Worm (Caenorhabditis elegans) whole organism, mixed stage, embryonic: ENCODE data around the gene unc-23.

Experiments
- M03D4.4 ChIP-seq: sonication (generic microtip); optimal IDR thresholded peaks from 2 replicates; lab custom pipeline; 2017; ENCODE audit warnings: mild to moderate bottlenecking, missing genetic modification characterization, missing compliant biosample characterization
- bed-3 ChIP-seq: fragments of 200-800 bp; sonication (Bioruptor generic); optimal IDR thresholded peaks from 3 replicates; lab custom pipeline; 2018; ENCODE audit warnings: mild to moderate bottlenecking, missing genetic modification characterization, moderate library complexity, missing compliant biosample characterization
- blmp-1 ChIP-seq: fragments of 150-350 bp; optimal IDR thresholded peaks from 2 replicates; lab custom pipeline; 2014; ENCODE audit warnings: missing biosample characterization, missing genetic modification characterization
- ceh-39 ChIP-seq: fragments of 150-350 bp; optimal IDR thresholded peaks from 2 replicates; lab custom pipeline; 2014; ENCODE audit warnings: missing biosample characterization, missing genetic modification characterization
- ceh-43 ChIP-seq: fragments of 200-800 bp; sonication (Bioruptor generic); optimal IDR thresholded peaks from 2 replicates; lab custom pipeline; 2018; ENCODE audit warnings: mild to moderate bottlenecking, missing genetic modification characterization, moderate library complexity, missing compliant biosample characterization
- ceh-83 ChIP-seq: fragments of 200-800 bp; sonication (Bioruptor generic); optimal IDR thresholded peaks from 2 replicates; lab custom pipeline; 2018; ENCODE audit warnings: mild to moderate bottlenecking, missing genetic modification characterization, missing compliant biosample characterization
- ces-1 ChIP-seq: fragments of 150-350 bp; optimal IDR thresholded peaks from 2 replicates; lab custom pipeline; 2014; ENCODE audit warnings: missing biosample characterization, missing genetic modification reagents, missing genetic modification characterization
- cnd-1 ChIP-seq: fragments of 200-800 bp; sonication (Bioruptor generic); optimal IDR thresholded peaks from 2 replicates; lab custom pipeline; 2018; ENCODE audit warnings: mild to moderate bottlenecking, missing genetic modification characterization, missing compliant biosample characterization
- drap-1 ChIP-seq: fragments of 200-800 bp; sonication (Bioruptor generic); optimal IDR thresholded peaks from 3 replicates; lab custom pipeline; 2018; ENCODE audit warnings: mild to moderate bottlenecking, missing genetic modification characterization, missing compliant biosample characterization
- elt-1 ChIP-seq: sonication (generic microtip); optimal IDR thresholded peaks from 2 replicates; lab custom pipeline; 2017; ENCODE audit warnings: missing genetic modification characterization, mild to moderate bottlenecking, missing compliant biosample characterization, antibody characterized with exemption, moderate library complexity, borderline replicate concordance; ENCODE audit not compliant: insufficient read depth
- elt-3 ChIP-seq: fragments of 150-350 bp; optimal IDR thresholded peaks from 2 replicates; lab custom pipeline; 2014; ENCODE audit warnings: missing biosample characterization, missing genetic modification characterization
- flh-1 ChIP-seq: fragments of 200-800 bp; sonication (Bioruptor generic); optimal IDR thresholded peaks from 2 replicates; lab custom pipeline; 2018; ENCODE audit warnings: mild to moderate bottlenecking, missing genetic modification characterization, moderate library complexity, missing compliant biosample characterization
- ham-2 ChIP-seq: fragments of 200-800 bp; sonication (Bioruptor generic); optimal IDR thresholded peaks from 2 replicates; lab custom pipeline; 2018; ENCODE audit warnings: mild to moderate bottlenecking, missing genetic modification characterization, missing compliant biosample characterization
- hlh-1 ChIP-seq: fragments of 150-350 bp; optimal IDR thresholded peaks from 2 replicates; lab custom pipeline; 2014; ENCODE audit warnings: missing biosample characterization, missing genetic modification reagents, missing genetic modification characterization
- lin-13 ChIP-seq: fragments of 150-350 bp; optimal IDR thresholded peaks from 2 replicates; lab custom pipeline; 2014; ENCODE audit warnings: missing biosample characterization, missing genetic modification characterization
- lsy-2 ChIP-seq: fragments of 150-350 bp; optimal IDR thresholded peaks from 2 replicates; lab custom pipeline; 2014; ENCODE audit warnings: missing biosample characterization, missing genetic modification characterization
- mep-1 ChIP-seq: fragments of 150-350 bp; optimal IDR thresholded peaks from 2 replicates; lab custom pipeline; 2017; ENCODE audit warnings: missing biosample characterization, missing genetic modification reagents, missing genetic modification characterization, inconsistent platforms
- mls-2 ChIP-seq: sonication (generic microtip); optimal IDR thresholded peaks from 2 replicates; lab custom pipeline; 2016; ENCODE audit warnings: mild to moderate bottlenecking, missing genetic modification characterization, moderate library complexity, missing compliant biosample characterization
- nhr-12 ChIP-seq: fragments of 150-350 bp; optimal IDR thresholded peaks from 2 replicates; lab custom pipeline; 2014; ENCODE audit warnings: missing biosample characterization, missing genetic modification characterization
- nhr-2 ChIP-seq: fragments of 150-350 bp; optimal IDR thresholded peaks from 2 replicates; lab custom pipeline; 2014; ENCODE audit warnings: missing biosample characterization, missing genetic modification characterization
- nhr-237 ChIP-seq: fragments of 150-350 bp; optimal IDR thresholded peaks from 2 replicates; lab custom pipeline; 2014; ENCODE audit warnings: missing biosample characterization, missing genetic modification characterization
- nhr-28 ChIP-seq: fragments of 150-350 bp; optimal IDR thresholded peaks from 2 replicates; lab custom pipeline; 2014; ENCODE audit warnings: missing biosample characterization, missing genetic modification characterization
- nhr-76 ChIP-seq: sonication (generic microtip); optimal IDR thresholded peaks from 2 replicates; lab custom pipeline; 2017; ENCODE audit warnings: missing biosample characterization, missing genetic modification characterization
- sem-2 ChIP-seq: fragments of 200-800 bp; sonication (Bioruptor generic); optimal IDR thresholded peaks from 2 replicates; lab custom pipeline; 2018; ENCODE audit warnings: mild to moderate bottlenecking, missing genetic modification characterization, missing compliant biosample characterization
- snpc-4 ChIP-seq: fragments of 150-350 bp; optimal IDR thresholded peaks from 2 replicates; lab custom pipeline; 2014; ENCODE audit warnings: missing biosample characterization, missing genetic modification characterization
- sptf-1 ChIP-seq: sonication (generic microtip); optimal IDR thresholded peaks from 2 replicates; lab custom pipeline; 2017; ENCODE audit warnings: mild to moderate bottlenecking, missing genetic modification characterization, moderate library complexity, missing compliant biosample characterization
- tbx-8 ChIP-seq: fragments of 200-800 bp; sonication (Bioruptor generic); optimal IDR thresholded peaks from 2 replicates; lab custom pipeline; 2018; ENCODE audit warnings: mild to moderate bottlenecking, missing genetic modification characterization, moderate library complexity, missing compliant biosample characterization
- unc-62 ChIP-seq: fragments of 150-350 bp; optimal IDR thresholded peaks from 2 replicates; lab custom pipeline; 2014; ENCODE audit warnings: missing biosample characterization, missing genetic modification reagents, missing genetic modification characterization
- zip-8 ChIP-seq: fragments of 150-350 bp; optimal IDR thresholded peaks from 2 replicates; lab custom pipeline; 2014; ENCODE audit warnings: missing biosample characterization, missing genetic modification characterization
- ztf-11 ChIP-seq: fragments of 150-350 bp; optimal IDR thresholded peaks from 2 replicates; lab custom pipeline; 2014; ENCODE audit warnings: missing biosample characterization, missing genetic modification characterization

Gene unc-23

ce11 chrV:8966086-8966485 lies 29.9 kb downstream of the unc-23 start, which contains the start of gene nhr-219:
nhr-219 (minus strand) TSS chrV:8966186.
- TF ChIP-seq elt-3 (tag; lab: Kevin White, UChicago) (no peak), drap-1 (GFP tag; lab: Kevin White, UChicago) (no peak), sptf-1 (tag; lab: Kevin White, UChicago) (no peak), hlh-1 (no peak), elt-1 (no peak)

DNA sequence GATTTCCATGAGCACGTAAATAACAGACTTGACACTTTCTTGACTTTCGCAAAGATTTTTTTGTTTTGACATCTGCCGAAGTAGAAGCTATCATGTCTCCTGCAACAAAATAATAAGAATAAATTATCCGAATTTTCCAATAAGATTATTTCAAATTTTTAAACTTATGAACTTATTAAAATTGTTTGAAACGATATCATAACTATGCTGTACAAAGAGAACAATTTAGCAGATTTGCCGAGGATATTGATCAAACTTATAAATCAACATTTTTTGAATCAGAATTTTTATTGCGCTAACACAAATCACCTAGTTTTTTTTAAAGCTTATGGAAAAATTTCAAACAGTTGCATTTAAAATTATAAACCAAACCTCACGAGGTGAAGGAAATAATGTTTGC lies 36.1 kb downstream of the unc-23 start, which contains the start of gene nhr-195:
Gene nhr-195 (minus strand): TSS at position 101 of the 400 bp plus-strand sequence.
- TF ChIP-seq snpc-4 (tag; lab: Kevin White, UChicago) (no peak), flh-1 (no peak), lin-13 (tag; lab: Kevin White, UChicago) (no peak), nhr-12 (tag; lab: Kevin White, UChicago) (no peak), zip-8 (tag; lab: Kevin White, UChicago) (no peak), nhr-28 (tag; lab: Kevin White, UChicago) (no peak), tbx-8 (no peak), drap-1 (GFP tag; lab: Kevin White, UChicago) (no peak)
- TF ChIP-seq, all 35 proteins: peak for 0

DNA sequence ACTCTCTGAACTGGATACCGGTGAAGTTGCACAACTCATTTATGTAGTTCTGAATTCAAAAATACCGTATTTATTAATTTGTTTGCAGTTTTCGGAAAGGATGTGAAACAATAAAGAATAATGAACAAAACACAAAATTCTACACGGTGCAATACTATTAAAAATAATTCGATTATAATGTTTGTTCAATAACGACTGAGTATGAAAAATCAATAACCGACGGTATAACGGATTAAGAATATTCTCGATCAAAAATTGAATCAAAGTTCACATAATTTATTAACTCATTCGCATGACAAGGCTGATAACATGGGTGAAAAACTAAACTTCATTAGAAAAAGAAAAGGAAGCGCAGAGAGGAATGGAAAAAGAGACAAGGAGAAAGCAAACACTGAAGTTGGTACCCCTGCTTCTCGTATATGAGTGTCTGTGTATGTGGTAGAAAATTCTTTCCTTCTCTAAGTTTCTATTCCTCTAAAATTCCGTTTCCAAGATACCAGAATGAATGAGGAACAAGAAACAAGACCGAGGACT lies 38.8 kb downstream of the unc-23 start, which contains the start of gene nhr-143:
Gene nhr-143 (minus strand): TSS at position 51 of the 534 bp plus-strand sequence.
- TF ChIP-seq ceh-39 (no peak), bed-3 (GFP tag; lab: Kevin White, UChicago) (no peak), nhr-2 (tag; lab: Kevin White, UChicago) (no peak), hlh-1 (no peak), tbx-8 (no peak), flh-1 (no peak), nhr-12 (tag; lab: Kevin White, UChicago) (no peak), nhr-76 (tag; lab: Kevin White, UChicago) (no peak), mep-1 (tag; lab: Kevin White, UChicago) (no peak), mls-2 (tag; lab: Kevin White, UChicago) (no peak)

DNA sequence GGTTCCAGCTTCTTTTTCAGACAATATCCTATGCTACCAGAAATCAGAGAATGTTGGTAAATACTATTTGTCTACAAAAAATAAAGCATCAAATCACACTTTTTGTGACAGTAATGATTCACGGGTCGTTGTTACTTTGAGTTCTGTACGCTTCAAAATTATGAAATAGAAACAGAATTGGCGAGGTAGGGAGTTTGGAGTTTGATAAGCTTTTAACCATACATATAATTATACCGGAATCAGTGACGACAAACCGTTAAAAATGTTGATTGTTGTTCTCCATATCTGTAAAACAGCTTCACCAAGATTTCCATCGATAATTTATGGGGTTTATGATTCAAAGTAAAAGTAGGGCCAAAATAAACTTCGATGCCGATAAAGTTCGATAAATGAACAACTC lies 41.7 kb downstream of the unc-23 start:
- TF ChIP-seq ham-2 (GFP tag; lab: Kevin White, UChicago) (no peak), blmp-1 (no peak), ces-1 (no peak), nhr-237 (tag; lab: Kevin White, UChicago) (no peak), drap-1 (GFP tag; lab: Kevin White, UChicago) (no peak), nhr-12 (tag; lab: Kevin White, UChicago) (no peak), mls-2 (tag; lab: Kevin White, UChicago) (no peak), ceh-39 (no peak), M03D4.4 (tag; lab: Kevin White, UChicago) (no peak), flh-1 (no peak), nhr-76 (tag; lab: Kevin White, UChicago) (no peak), ceh-83 (GFP tag; lab: Kevin White, UChicago) (no peak), zip-8 (tag; lab: Kevin White, UChicago) (no peak), ceh-43 (GFP tag; lab: Kevin White, UChicago) (no peak)

ce11 chrV:8980845-8981244 lies 44.7 kb downstream of the unc-23 start, which contains the start of gene str-84:
str-84 (minus strand) TSS chrV:8980945.
- TF ChIP-seq hlh-1 (no peak), cnd-1 (no peak), blmp-1 (no peak), drap-1 (GFP tag; lab: Kevin White, UChicago) (no peak), sem-2 (no peak), M03D4.4 (tag; lab: Kevin White, UChicago) (no peak), nhr-237 (tag; lab: Kevin White, UChicago) (no peak), zip-8 (tag; lab: Kevin White, UChicago) (no peak), ceh-39 (no peak), ztf-11 (tag; lab: Kevin White, UChicago) (no peak), mep-1 (tag; lab: Kevin White, UChicago) (no peak), elt-1 (no peak), ces-1 (no peak), snpc-4 (tag; lab: Kevin White, UChicago) (no peak), unc-62 (GFP tag; lab: Kevin White, UChicago) (no peak)

DNA sequence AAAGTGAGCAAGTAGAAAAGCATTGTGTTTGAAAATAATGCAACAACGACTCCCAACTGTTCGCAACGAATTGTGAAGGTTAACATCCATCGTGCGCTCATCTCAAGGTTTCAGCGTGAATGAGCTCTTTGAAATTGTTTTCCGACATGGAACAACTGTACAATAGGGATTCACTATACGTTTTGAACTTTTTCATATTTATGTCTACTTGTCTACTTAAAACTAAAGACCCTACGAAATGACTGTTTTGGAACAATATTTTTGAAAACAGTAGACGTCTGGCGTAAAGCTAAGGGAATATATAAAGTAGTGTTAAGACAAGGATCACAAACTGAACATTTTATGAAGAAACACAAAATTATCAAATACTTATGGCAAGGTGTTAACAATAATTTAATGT lies 47.4 kb downstream of the unc-23 start, which contains the start of gene str-86:
Gene str-86 (minus strand): TSS at position 101 of the 400 bp plus-strand sequence.
- TF ChIP-seq unc-62 (GFP tag; lab: Kevin White, UChicago): no peak
- TF ChIP-seq drap-1 (GFP tag; lab: Kevin White, UChicago): no peak
- TF ChIP-seq M03D4.4 (tag; lab: Kevin White, UChicago): no peak
- TF ChIP-seq hlh-1: no peak
- TF ChIP-seq lsy-2 (tag; lab: Kevin White, UChicago): no peak
- no peak for TF ChIP-seq bed-3 (GFP tag; lab: Kevin White, UChicago)
- no peak for TF ChIP-seq snpc-4 (tag; lab: Kevin White, UChicago)
- TF ChIP-seq ceh-83 (GFP tag; lab: Kevin White, UChicago): no peak
- no peak for TF ChIP-seq zip-8 (tag; lab: Kevin White, UChicago)
- no peak for TF ChIP-seq mls-2 (tag; lab: Kevin White, UChicago)
- TF ChIP-seq nhr-76 (tag; lab: Kevin White, UChicago): no peak
- no peak for TF ChIP-seq blmp-1
- TF ChIP-seq nhr-12 (tag; lab: Kevin White, UChicago): no peak
- TF ChIP-seq nhr-2 (tag; lab: Kevin White, UChicago): no peak
